Worm (Caenorhabditis elegans) whole organism, L1 larva: ENCODE data around the gene sra-8.

Experiments
- C04F5.9 ChIP-seq: sonication (generic microtip); optimal IDR thresholded peaks from 2 replicates; lab custom pipeline; 2016; ENCODE audit warnings: missing genetic modification characterization, missing compliant biosample characterization
- C16A3.4 ChIP-seq: fragments of 150-350 bp; optimal IDR thresholded peaks from 2 replicates; lab custom pipeline; 2014; ENCODE audit warnings: missing biosample characterization, missing genetic modification characterization
- C34B4.2 ChIP-seq: sonication (generic microtip); optimal IDR thresholded peaks from 2 replicates; lab custom pipeline; 2017; ENCODE audit warnings: mild to moderate bottlenecking, missing genetic modification characterization, missing compliant biosample characterization
- F16B12.6 ChIP-seq: fragments of 150-350 bp; optimal IDR thresholded peaks from 2 replicates; lab custom pipeline; 2014; ENCODE audit warnings: missing biosample characterization, missing genetic modification characterization
- Y116A8C.19 ChIP-seq: sonication (generic microtip); optimal IDR thresholded peaks from 2 replicates; lab custom pipeline; 2016; ENCODE audit warnings: missing compliant biosample characterization, missing genetic modification characterization, borderline replicate concordance
- aha-1 ChIP-seq: fragments of 150-350 bp; optimal IDR thresholded peaks from 2 replicates; lab custom pipeline; 2014; ENCODE audit warnings: missing biosample characterization, missing genetic modification characterization
- aly-2 ChIP-seq: fragments of 150-350 bp; optimal IDR thresholded peaks from 2 replicates; lab custom pipeline; 2014; ENCODE audit warnings: missing biosample characterization, missing genetic modification characterization
- blmp-1 ChIP-seq: fragments of 150-350 bp; optimal IDR thresholded peaks from 2 replicates; lab custom pipeline; 2014; ENCODE audit warnings: missing biosample characterization, missing genetic modification characterization
- ceh-88 ChIP-seq: fragments of 200-800 bp; sonication (Bioruptor generic); IDR thresholded peaks from 2 replicates; pipeline ENCODE4 v1.3.6; 2022; ENCODE audit warnings: missing genetic modification characterization, missing compliant biosample characterization
- efl-3 ChIP-seq: fragments of 200-800 bp; sonication (Bioruptor generic); optimal IDR thresholded peaks from 2 replicates; lab custom pipeline; 2018; ENCODE audit warnings: mild to moderate bottlenecking, missing genetic modification characterization, missing compliant biosample characterization
- elt-2 ChIP-seq: sonication (generic microtip); optimal IDR thresholded peaks from 2 replicates; lab custom pipeline; 2016; ENCODE audit warnings: missing genetic modification characterization, mild to moderate bottlenecking, inconsistent platforms, missing compliant biosample characterization, missing genetic modification reagents
- elt-3 ChIP-seq, 6 experiments: fragments of 150-350 bp in 1 of 6; sonication (generic microtip); optimal IDR thresholded peaks; 2 replicates each; lab custom pipeline; 2017 to 2018; ENCODE audit warnings: missing biosample characterization in 6 of 6, missing genetic modification characterization in 6 of 6, inconsistent platforms in 1 of 6
- fkh-10 ChIP-seq: sonication (generic microtip); optimal IDR thresholded peaks from 2 replicates; lab custom pipeline; 2017; ENCODE audit warnings: missing biosample characterization, missing genetic modification reagents, missing genetic modification characterization
- fkh-4 ChIP-seq: sonication (generic microtip); optimal IDR thresholded peaks from 2 replicates; lab custom pipeline; 2016; ENCODE audit warnings: missing compliant biosample characterization, missing genetic modification characterization, borderline replicate concordance
- grh-1 ChIP-seq: fragments of 200-800 bp; sonication (Bioruptor generic); IDR thresholded peaks from 2 replicates; pipeline ENCODE4 v1.3.6; 2022; ENCODE audit warnings: missing genetic modification reagents, missing genetic modification characterization, missing compliant biosample characterization
- lin-13 ChIP-seq: fragments of 150-350 bp; optimal IDR thresholded peaks from 2 replicates; lab custom pipeline; 2014; ENCODE audit warnings: missing biosample characterization, missing genetic modification reagents, missing genetic modification characterization
- lin-14 ChIP-seq: fragments of 200-800 bp; sonication (Bioruptor generic); optimal IDR thresholded peaks from 2 replicates; lab custom pipeline; 2018; ENCODE audit warnings: mild to moderate bottlenecking, missing genetic modification characterization, moderate library complexity, missing compliant biosample characterization
- lin-35 ChIP-seq, 2 experiments: fragments of 150-350 bp; optimal IDR thresholded peaks; 2 replicates each; lab custom pipeline; 2014; ENCODE audit warnings: missing biosample characterization in 2 of 2, missing genetic modification characterization in 2 of 2, missing genetic modification reagents in 2 of 2
- lin-39 ChIP-seq: fragments of 150-350 bp; optimal IDR thresholded peaks from 2 replicates; lab custom pipeline; 2014; ENCODE audit warnings: missing biosample characterization, missing genetic modification reagents, missing genetic modification characterization
- lsy-2 ChIP-seq, 2 experiments: fragments of 150-350 bp; optimal IDR thresholded peaks; 2 replicates each; lab custom pipeline; 2014; ENCODE audit warnings: missing biosample characterization in 2 of 2, missing genetic modification characterization in 2 of 2
- mdl-1 ChIP-seq, 2 experiments: fragments of 150-350 bp; optimal IDR thresholded peaks; 2 replicates each; lab custom pipeline; 2014 to 2017; ENCODE audit warnings: missing biosample characterization in 2 of 2, missing genetic modification characterization in 2 of 2, inconsistent platforms in 1 of 2
- mep-1 ChIP-seq: fragments of 150-350 bp; optimal IDR thresholded peaks from 2 replicates; lab custom pipeline; 2014; ENCODE audit warnings: missing biosample characterization, missing genetic modification characterization
- nhr-11 ChIP-seq: fragments of 150-350 bp; optimal IDR thresholded peaks from 2 replicates; lab custom pipeline; 2014; ENCODE audit warnings: missing biosample characterization, missing genetic modification characterization
- nhr-12 ChIP-seq: sonication (generic microtip); optimal IDR thresholded peaks from 2 replicates; lab custom pipeline; 2017; ENCODE audit warnings: missing biosample characterization, missing genetic modification characterization
- nhr-19 ChIP-seq: fragments of 200-800 bp; sonication (Bioruptor generic); conservative IDR thresholded peaks from 2 replicates; pipeline ENCODE4 v1.3.6; 2022; ENCODE audit warnings: missing genetic modification characterization, missing compliant biosample characterization
- nhr-20 ChIP-seq: sonication (generic microtip); optimal IDR thresholded peaks from 2 replicates; lab custom pipeline; 2016; ENCODE audit warnings: mild to moderate bottlenecking, missing genetic modification characterization, missing compliant biosample characterization
- nhr-47 ChIP-seq: sonication (generic microtip); optimal IDR thresholded peaks from 2 replicates; lab custom pipeline; 2016; ENCODE audit warnings: mild to moderate bottlenecking, missing genetic modification characterization, moderate library complexity, missing compliant biosample characterization
- nhr-71 ChIP-seq: sonication (generic microtip); optimal IDR thresholded peaks from 2 replicates; lab custom pipeline; 2016; ENCODE audit warnings: mild to moderate bottlenecking, missing genetic modification characterization, moderate library complexity, missing compliant biosample characterization
- nhr-76 ChIP-seq: sonication (generic microtip); optimal IDR thresholded peaks from 2 replicates; lab custom pipeline; 2017; ENCODE audit warnings: missing biosample characterization, missing genetic modification characterization
- nhr-84 ChIP-seq: sonication (generic microtip); optimal IDR thresholded peaks from 2 replicates; lab custom pipeline; 2017; ENCODE audit warnings: missing biosample characterization, missing genetic modification characterization
- nhr-85 ChIP-seq: sonication (generic microtip); peaks from one replicate; lab custom pipeline; 2016; ENCODE audit warnings: missing genetic modification characterization, inconsistent platforms, missing compliant biosample characterization
- nhr-90 ChIP-seq: sonication (generic microtip); optimal IDR thresholded peaks from 2 replicates; lab custom pipeline; 2016; ENCODE audit warnings: mild to moderate bottlenecking, missing genetic modification characterization, missing compliant biosample characterization; ENCODE audit not compliant: poor library complexity
- pag-3 ChIP-seq: sonication (generic microtip); optimal IDR thresholded peaks from 2 replicates; lab custom pipeline; 2017; ENCODE audit warnings: missing genetic modification characterization, mild to moderate bottlenecking, missing compliant biosample characterization, antibody characterized with exemption, borderline replicate concordance; ENCODE audit not compliant: insufficient read depth
- pax-3 ChIP-seq: fragments of 200-800 bp; sonication (Bioruptor generic); optimal IDR thresholded peaks from 2 replicates; lab custom pipeline; 2018; ENCODE audit warnings: mild to moderate bottlenecking, missing genetic modification characterization, moderate library complexity, missing compliant biosample characterization
- rnt-1 ChIP-seq: sonication (generic microtip); optimal IDR thresholded peaks from 2 replicates; lab custom pipeline; 2016; ENCODE audit warnings: mild to moderate bottlenecking, missing genetic modification characterization, moderate library complexity, missing compliant biosample characterization
- skn-1 ChIP-seq: fragments of 150-350 bp; optimal IDR thresholded peaks from 2 replicates; lab custom pipeline; 2014; ENCODE audit warnings: missing biosample characterization, missing genetic modification characterization
- snu-23 ChIP-seq: sonication (generic microtip); optimal IDR thresholded peaks from 2 replicates; lab custom pipeline; 2016; ENCODE audit warnings: missing genetic modification characterization, missing compliant biosample characterization
- sox-4 ChIP-seq: sonication (generic microtip); optimal IDR thresholded peaks from 2 replicates; lab custom pipeline; 2016; ENCODE audit warnings: missing genetic modification characterization, missing compliant biosample characterization
- sup-37 ChIP-seq: fragments of 200-800 bp; sonication (Bioruptor generic); optimal IDR thresholded peaks from 2 replicates; lab custom pipeline; 2018; ENCODE audit warnings: mild to moderate bottlenecking, missing genetic modification characterization, missing compliant biosample characterization
- swsn-7 ChIP-seq: sonication (generic microtip); optimal IDR thresholded peaks from 2 replicates; lab custom pipeline; 2016; ENCODE audit warnings: missing genetic modification characterization, missing compliant biosample characterization
- tbx-2 ChIP-seq: sonication (generic microtip); optimal IDR thresholded peaks from 2 replicates; lab custom pipeline; 2016; ENCODE audit warnings: missing genetic modification characterization, missing compliant biosample characterization
- tlp-1 ChIP-seq: fragments of 150-350 bp; optimal IDR thresholded peaks from 2 replicates; lab custom pipeline; 2014; ENCODE audit warnings: missing biosample characterization, missing genetic modification characterization
- unc-62 ChIP-seq: fragments of 150-350 bp; optimal IDR thresholded peaks from 2 replicates; lab custom pipeline; 2014; ENCODE audit warnings: missing biosample characterization, missing genetic modification reagents, missing genetic modification characterization
- zip-4 ChIP-seq: fragments of 200-800 bp; sonication (Bioruptor generic); optimal IDR thresholded peaks from 2 replicates; lab custom pipeline; 2018; ENCODE audit warnings: mild to moderate bottlenecking, missing genetic modification characterization, moderate library complexity, missing compliant biosample characterization
- ztf-11 ChIP-seq, 2 experiments: sonication (generic microtip); optimal IDR thresholded peaks; 2 replicates each; lab custom pipeline; 2016 to 2017; ENCODE audit warnings: missing genetic modification characterization in 2 of 2, missing biosample characterization in 1 of 2, missing compliant biosample characterization in 1 of 2
- ztf-4 ChIP-seq: fragments of 150-350 bp; optimal IDR thresholded peaks from 2 replicates; lab custom pipeline; 2014; ENCODE audit warnings: missing biosample characterization, missing genetic modification characterization

sra-8 gene

ce11 chrII:9491045-9491444, 46.5 kb upstream of the sra-8 start:
- TF ChIP-seq skn-1 (tag; lab: Kevin White, UChicago): no peak
- no peak for TF ChIP-seq swsn-7 (tag; lab: Kevin White, UChicago)
- no peak for TF ChIP-seq nhr-12 (tag; lab: Kevin White, UChicago)
- no peak for TF ChIP-seq nhr-85 (tag; lab: Kevin White, UChicago)
- TF ChIP-seq ztf-11 (tag; optimal IDR thresholded peaks at IDR 0.05; lab: Kevin White, UChicago): no peak
- TF ChIP-seq efl-3 (GFP tag; lab: Kevin White, UChicago): no peak
- no peak for TF ChIP-seq nhr-11 (tag; lab: Kevin White, UChicago)

DNA sequence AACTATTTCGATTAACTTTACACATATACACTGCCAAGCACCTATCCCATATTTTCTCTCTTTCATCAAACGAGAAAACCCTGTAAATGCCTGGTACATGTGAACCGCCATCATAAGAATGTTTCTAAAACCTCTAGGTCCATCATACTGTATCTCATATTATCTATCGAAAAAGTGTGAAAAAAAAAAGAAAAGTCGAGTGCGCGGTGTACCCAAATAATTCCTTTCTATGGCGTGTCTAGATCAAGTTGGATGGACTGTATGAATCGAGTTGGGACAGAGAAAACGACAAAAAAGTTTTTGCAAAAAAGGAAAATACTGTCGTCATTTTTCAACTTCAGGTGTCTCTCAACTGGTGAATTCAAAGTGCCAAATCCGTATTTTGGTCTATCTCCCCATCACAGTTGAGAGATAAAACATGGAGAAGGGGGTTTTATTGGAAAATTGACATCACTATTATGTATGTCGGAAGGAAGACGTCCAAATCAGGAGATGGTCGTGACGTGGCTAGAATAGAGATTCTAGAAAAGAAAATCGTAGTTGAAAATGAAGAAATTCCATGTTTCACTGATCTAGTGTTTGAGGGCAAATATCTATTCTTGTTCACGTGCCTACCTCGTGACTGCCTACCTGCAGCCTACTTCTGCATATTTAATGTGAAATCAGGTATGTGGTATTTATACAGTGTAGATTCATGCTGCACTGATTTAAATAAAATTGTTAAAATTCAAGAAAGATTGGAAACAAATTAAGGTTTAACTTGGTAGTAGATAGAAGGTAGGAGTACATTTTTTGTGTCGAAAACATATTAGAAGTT, 44.1 kb upstream of the sra-8 start:
- TF ChIP-seq mep-1: peak; percentile 36
- TF ChIP-seq nhr-85 (tag; lab: Kevin White, UChicago): peak; percentile 96
- TF ChIP-seq nhr-71 (tag; lab: Kevin White, UChicago): peak; percentile 77
- peak; percentile 63 for TF ChIP-seq snu-23
- peak; percentile 36; the same call in 1 of the 2 replicates for TF ChIP-seq grh-1
- TF ChIP-seq lsy-2 (tag; optimal IDR thresholded peaks at IDR 0.05; lab: Kevin White, UChicago): peak in 1 of 2 experiments; percentile 58
- TF ChIP-seq nhr-12 (tag; lab: Kevin White, UChicago): no peak
- no peak for TF ChIP-seq pag-3 (tag; lab: Kevin White, UChicago)
- TF ChIP-seq Y116A8C.19 (tag; lab: Kevin White, UChicago): no peak
- TF ChIP-seq C34B4.2: no peak
- TF ChIP-seq fkh-10 (GFP tag; lab: Kevin White, UChicago): no peak
- TF ChIP-seq sup-37 (GFP tag; lab: Kevin White, UChicago): no peak
- TF ChIP-seq nhr-47 (tag; lab: Kevin White, UChicago): peak; percentile 24
- no peak for TF ChIP-seq skn-1 (tag; lab: Kevin White, UChicago)
- peak; percentile 34; the same call in 1 of the 2 replicates for TF ChIP-seq nhr-19 (GFP tag; lab: Robert Waterston, UW)
- TF ChIP-seq lin-14 (GFP tag; lab: Kevin White, UChicago): peak; percentile 58
- TF ChIP-seq blmp-1 (tag; lab: Kevin White, UChicago): peak; percentile 38
- TF ChIP-seq lin-39 (tag; lab: Kevin White, UChicago): no peak
- no peak for TF ChIP-seq unc-62 (GFP tag; lab: Kevin White, UChicago)
- TF ChIP-seq aha-1: no peak
- TF ChIP-seq fkh-4 (tag; lab: Kevin White, UChicago): no peak
- no peak for TF ChIP-seq ceh-88 (GFP tag; lab: Robert Waterston, UW)
- peak in 1 of 2 experiments; percentile 7 for TF ChIP-seq lin-35 (GFP tag; optimal IDR thresholded peaks at IDR 0.05; lab: Kevin White, UChicago)
- TF ChIP-seq nhr-90: peak; percentile 54
- peak; percentile 64 for TF ChIP-seq nhr-20 (tag; lab: Kevin White, UChicago)
- TF ChIP-seq F16B12.6 (tag; lab: Kevin White, UChicago): no peak
- no peak for TF ChIP-seq pax-3 (tag; lab: Kevin White, UChicago)
- TF ChIP-seq rnt-1 (tag; lab: Kevin White, UChicago): no peak
- peak in 2 of 6 experiments; percentile 1 to 45 for TF ChIP-seq elt-3 (tag; optimal IDR thresholded peaks at IDR 0.05; lab: Kevin White, UChicago)
- TF ChIP-seq sox-4 (tag; lab: Kevin White, UChicago): no peak

DNA sequence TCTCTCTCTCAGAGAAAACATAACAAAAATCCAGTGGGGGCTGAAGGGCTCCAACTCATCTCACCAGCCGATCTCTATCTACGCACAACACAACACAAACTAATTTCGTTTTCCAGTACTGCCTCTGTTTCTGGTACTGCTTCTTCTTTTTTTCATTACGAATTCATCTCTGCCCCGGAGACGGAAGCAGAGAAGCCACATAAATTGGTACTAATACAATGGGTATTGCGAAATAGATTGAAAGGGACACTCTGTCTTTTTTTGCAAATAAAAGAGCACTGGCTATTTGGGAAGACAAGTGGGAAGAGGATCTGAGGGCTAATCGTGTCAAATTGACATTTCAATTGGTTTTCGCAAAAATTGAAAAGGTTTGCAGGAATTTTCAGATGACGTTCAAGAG, 40.2 kb upstream of the sra-8 start:
- no peak for TF ChIP-seq C16A3.4 (tag; lab: Kevin White, UChicago)
- TF ChIP-seq skn-1 (tag; lab: Kevin White, UChicago): no peak
- no peak for TF ChIP-seq aly-2 (tag; lab: Kevin White, UChicago)
- peak; percentile 79 for TF ChIP-seq lin-14 (GFP tag; lab: Kevin White, UChicago)
- no peak for TF ChIP-seq C04F5.9 (tag; lab: Kevin White, UChicago)
- peak in 1 of 2 experiments; percentile 19 for TF ChIP-seq lsy-2 (tag; optimal IDR thresholded peaks at IDR 0.05; lab: Kevin White, UChicago)
- no peak for TF ChIP-seq nhr-76 (tag; lab: Kevin White, UChicago)
- TF ChIP-seq nhr-84 (tag; lab: Kevin White, UChicago): no peak
- peak; percentile 24 for TF ChIP-seq nhr-71 (tag; lab: Kevin White, UChicago)
- TF ChIP-seq tlp-1 (tag; lab: Kevin White, UChicago): no peak
- TF ChIP-seq elt-2 (tag; lab: Kevin White, UChicago): no peak
- TF ChIP-seq unc-62 (GFP tag; lab: Kevin White, UChicago): no peak
- TF ChIP-seq nhr-20 (tag; lab: Kevin White, UChicago): no peak
- TF ChIP-seq tbx-2 (tag; lab: Kevin White, UChicago): peak; percentile 17
- no peak for TF ChIP-seq lin-13 (GFP tag; lab: Kevin White, UChicago)
- TF ChIP-seq mdl-1 (tag; optimal IDR thresholded peaks at IDR 0.05; lab: Kevin White, UChicago): no peak
- TF ChIP-seq aha-1: no peak
- no peak for TF ChIP-seq C34B4.2
- TF ChIP-seq nhr-12 (tag; lab: Kevin White, UChicago): no peak
- no peak for TF ChIP-seq nhr-19 (GFP tag; lab: Robert Waterston, UW)
- peak; percentile 37 for TF ChIP-seq zip-4
- TF ChIP-seq ztf-4 (tag; lab: Kevin White, UChicago): no peak
